Fruit fly (Drosophila melanogaster) whole organism, embryonic: Measurements from ENCODE around the gene anchor.

Experiments used
- Blimp-1 ChIP-seq: fragments of 200-800 bp; sonication (Bioruptor generic); optimal IDR thresholded peaks from 3 replicates; lab custom pipeline; 2018; ENCODE audit warnings: missing biosample characterization, missing genetic modification characterization, mild to moderate bottlenecking, moderate library complexity, missing genetic modification reagents
- CG10267 ChIP-seq: fragments of 200-800 bp; sonication (Bioruptor generic); optimal IDR thresholded peaks from 2 replicates; lab custom pipeline; 2018; ENCODE audit warnings: missing biosample characterization, mild to moderate bottlenecking, missing genetic modification characterization, moderate library complexity
- CG11247 ChIP-seq: fragments of 200-800 bp; sonication (Bioruptor generic); IDR thresholded peaks from 2 replicates; pipeline ENCODE4 v1.3.6; 2022; ENCODE audit warnings: missing biosample characterization, missing genetic modification characterization
- CG12299 ChIP-seq: fragments of 200-800 bp; sonication (Bioruptor generic); optimal IDR thresholded peaks from 2 replicates; lab custom pipeline; 2018; ENCODE audit warnings: missing biosample characterization, mild to moderate bottlenecking, missing genetic modification characterization
- CG13296 ChIP-seq: fragments of 200-800 bp; sonication (Bioruptor generic); optimal IDR thresholded peaks from 3 replicates; lab custom pipeline; 2018; ENCODE audit warnings: missing biosample characterization, mild to moderate bottlenecking, missing genetic modification characterization
- CG15696 ChIP-seq: fragments of 200-800 bp; sonication (Bioruptor generic); optimal IDR thresholded peaks from 2 replicates; lab custom pipeline; 2019; ENCODE audit warnings: missing biosample characterization, mild to moderate bottlenecking, missing genetic modification characterization, moderate library complexity
- CG1647 ChIP-seq: fragments of 200-800 bp; sonication (Bioruptor generic); optimal IDR thresholded peaks from 3 replicates; lab custom pipeline; 2016; ENCODE audit warnings: missing biosample characterization, missing genetic modification characterization
- CG17186 ChIP-seq: fragments of 200-800 bp; sonication (Bioruptor generic); optimal IDR thresholded peaks from 3 replicates; lab custom pipeline; 2017; ENCODE audit warnings: missing biosample characterization, missing genetic modification reagents, missing genetic modification characterization
- CG17359 ChIP-seq: fragments of 200-800 bp; sonication (Bioruptor generic); optimal IDR thresholded peaks from 3 replicates; lab custom pipeline; 2018; ENCODE audit warnings: missing biosample characterization, mild to moderate bottlenecking, missing genetic modification characterization, moderate library complexity
- CG18599 ChIP-seq: fragments of 200-800 bp; sonication (Bioruptor generic); optimal IDR thresholded peaks from 3 replicates; lab custom pipeline; 2017; ENCODE audit warnings: missing biosample characterization, missing genetic modification characterization, mild to moderate bottlenecking, moderate library complexity, missing genetic modification reagents
- CG2129 ChIP-seq: fragments of 200-800 bp; sonication (Bioruptor generic); IDR thresholded peaks from 2 replicates; pipeline ENCODE4 v1.3.6; 2022; ENCODE audit warnings: missing biosample characterization, missing genetic modification characterization; ENCODE audit not compliant: partially characterized antibody
- CG30431 ChIP-seq: fragments of 200-800 bp; sonication (Bioruptor generic); optimal IDR thresholded peaks from 2 replicates; lab custom pipeline; 2017; ENCODE audit warnings: missing biosample characterization, missing genetic modification characterization
- CG4617 ChIP-seq: fragments of 200-800 bp; sonication (Bioruptor generic); optimal IDR thresholded peaks from 3 replicates; lab custom pipeline; 2016; ENCODE audit warnings: missing biosample characterization, missing genetic modification characterization, borderline replicate concordance
- CG4854 ChIP-seq: fragments of 200-800 bp; sonication (Bioruptor generic); optimal IDR thresholded peaks from 2 replicates; lab custom pipeline; 2016; ENCODE audit warnings: missing biosample characterization, missing genetic modification characterization, inconsistent platforms
- CG5953 ChIP-seq: fragments of 200-800 bp; sonication (Bioruptor generic); IDR thresholded peaks from 2 replicates; pipeline ENCODE4 v1.3.6; 2022; ENCODE audit warnings: missing biosample characterization, missing genetic modification characterization
- CG7745 ChIP-seq: fragments of 200-800 bp; sonication (Bioruptor generic); optimal IDR thresholded peaks from 2 replicates; lab custom pipeline; 2018; ENCODE audit warnings: missing biosample characterization, mild to moderate bottlenecking, missing genetic modification characterization, moderate library complexity
- CG8388 ChIP-seq: fragments of 200-800 bp; sonication (Bioruptor generic); optimal IDR thresholded peaks from 2 replicates; lab custom pipeline; 2019; ENCODE audit warnings: missing biosample characterization, mild to moderate bottlenecking, missing genetic modification characterization, moderate library complexity
- ERR ChIP-seq: fragments of 200-800 bp; sonication (Bioruptor generic); optimal IDR thresholded peaks from 2 replicates; lab custom pipeline; 2016; ENCODE audit warnings: missing biosample characterization, missing genetic modification characterization
- Fer1 ChIP-seq: fragments of 200-800 bp; sonication (Bioruptor generic); optimal IDR thresholded peaks from 2 replicates; lab custom pipeline; 2017; ENCODE audit warnings: missing biosample characterization, mild to moderate bottlenecking, missing genetic modification characterization
- HmgZ ChIP-seq: fragments of 200-800 bp; sonication (Bioruptor generic); optimal IDR thresholded peaks from 2 replicates; lab custom pipeline; 2018; ENCODE audit warnings: missing biosample characterization, mild to moderate bottlenecking, missing genetic modification characterization
- Hr3 ChIP-seq: fragments of 200-800 bp; sonication (Bioruptor generic); optimal IDR thresholded peaks from 3 replicates; lab custom pipeline; 2016; ENCODE audit warnings: missing biosample characterization, missing genetic modification characterization
- Mad ChIP-seq: fragments of 200-800 bp; sonication (Bioruptor generic); optimal IDR thresholded peaks from 2 replicates; lab custom pipeline; 2016; ENCODE audit warnings: missing biosample characterization, missing genetic modification characterization
- Nf-YC ChIP-seq: fragments of 200-800 bp; optimal IDR thresholded peaks from 3 replicates; lab custom pipeline; 2019; ENCODE audit warnings: missing biosample characterization, mild to moderate bottlenecking, missing genetic modification characterization, moderate library complexity
- Pdp1 ChIP-seq, 2 experiments: fragments of 200-800 bp; sonication (Bioruptor generic); optimal IDR thresholded peaks; 3 replicates each; lab custom pipeline; 2016; ENCODE audit warnings: missing biosample characterization in 2 of 2, missing genetic modification characterization in 2 of 2, mild to moderate bottlenecking in 1 of 2, moderate library complexity in 1 of 2
- Usf ChIP-seq: fragments of 200-800 bp; sonication (Bioruptor generic); optimal IDR thresholded peaks from 2 replicates; lab custom pipeline; 2017; ENCODE audit warnings: missing genotype, missing biosample characterization, missing genetic modification characterization
- ap ChIP-seq: fragments of 200-800 bp; sonication (Bioruptor generic); IDR thresholded peaks from 2 replicates; pipeline ENCODE4 v1.3.6; 2022; ENCODE audit warnings: missing biosample characterization, missing genetic modification characterization
- ash1 ChIP-seq: fragments of 200-800 bp; sonication (Bioruptor generic); optimal IDR thresholded peaks from 2 replicates; lab custom pipeline; 2018; ENCODE audit warnings: missing biosample characterization, mild to moderate bottlenecking, missing genetic modification characterization
- cg ChIP-seq: fragments of 200-800 bp; sonication (Bioruptor generic); optimal IDR thresholded peaks from 3 replicates; lab custom pipeline; 2019; ENCODE audit warnings: missing biosample characterization, mild to moderate bottlenecking, missing genetic modification characterization, moderate library complexity
- chn ChIP-seq: fragments of 200-800 bp; sonication (Bioruptor generic); optimal IDR thresholded peaks from 2 replicates; lab custom pipeline; 2016; ENCODE audit warnings: missing biosample characterization, missing genetic modification characterization
- crc ChIP-seq: fragments of 200-800 bp; sonication (Bioruptor generic); optimal IDR thresholded peaks from 2 replicates; lab custom pipeline; 2016; ENCODE audit warnings: missing biosample characterization, missing genetic modification characterization
- dati ChIP-seq: fragments of 200-800 bp; sonication (Bioruptor generic); IDR thresholded peaks from 2 replicates; pipeline ENCODE4 v1.3.6; 2022; ENCODE audit warnings: missing biosample characterization, missing genetic modification characterization
- dmrt99B ChIP-seq: fragments of 200-800 bp; sonication (Bioruptor generic); optimal IDR thresholded peaks from 2 replicates; lab custom pipeline; 2018; ENCODE audit warnings: missing biosample characterization, mild to moderate bottlenecking, missing genetic modification characterization, moderate library complexity
- dysf ChIP-seq: fragments of 200-800 bp; sonication (Bioruptor generic); IDR thresholded peaks from 3 replicates; pipeline ENCODE4 v1.3.6; 2022; ENCODE audit warnings: missing biosample characterization, missing genetic modification characterization
- eve ChIP-seq, 2 experiments: fragments of >200 bp; optimal IDR thresholded peaks; 2 replicates each; lab custom pipeline; 2017; ENCODE audit warnings: missing biosample characterization in 2 of 2, missing genetic modification characterization in 2 of 2
- ewg ChIP-seq: fragments of 200-800 bp; sonication (Bioruptor generic); optimal IDR thresholded peaks from 3 replicates; lab custom pipeline; 2017; ENCODE audit warnings: mild to moderate bottlenecking, missing biosample characterization, missing genetic modification reagents, missing genetic modification characterization
- grau ChIP-seq: fragments of 200-800 bp; optimal IDR thresholded peaks from 3 replicates; lab custom pipeline; 2019; ENCODE audit warnings: missing biosample characterization, mild to moderate bottlenecking, missing genetic modification characterization, moderate library complexity
- gro ChIP-seq: fragments of 200-800 bp; sonication (Bioruptor generic); optimal IDR thresholded peaks from 2 replicates; lab custom pipeline; 2016; ENCODE audit warnings: missing biosample characterization, missing genetic modification characterization
- jing ChIP-seq: fragments of 200-800 bp; sonication (Bioruptor generic); optimal IDR thresholded peaks from 2 replicates; lab custom pipeline; 2018; ENCODE audit warnings: missing biosample characterization, mild to moderate bottlenecking, missing genetic modification characterization
- ken ChIP-seq: fragments of 200-800 bp; sonication (Bioruptor generic); IDR thresholded peaks from 3 replicates; pipeline ENCODE4 v1.3.6; 2022; ENCODE audit warnings: missing biosample characterization, missing genetic modification characterization
- knrl ChIP-seq: fragments of 200-800 bp; sonication (Bioruptor generic); IDR thresholded peaks from 3 replicates; pipeline ENCODE4 v1.3.6; 2022; ENCODE audit warnings: missing biosample characterization, missing genetic modification characterization; ENCODE audit not compliant: partially characterized antibody
- lola ChIP-seq, 3 experiments: fragments of >200 bp in 2 of 3; fragments of 200-800 bp in 1 of 3; sonication (Bioruptor generic) in 1 of 3; optimal IDR thresholded peaks; 2 replicates each; lab custom pipeline; 2017 to 2019; ENCODE audit warnings: missing biosample characterization in 3 of 3, missing genetic modification characterization in 3 of 3, mild to moderate bottlenecking in 1 of 3, moderate library complexity in 1 of 3
- nerfin-1 ChIP-seq: fragments of 200-800 bp; sonication (Bioruptor generic); optimal IDR thresholded peaks from 3 replicates; lab custom pipeline; 2019; ENCODE audit warnings: missing biosample characterization, mild to moderate bottlenecking, missing genetic modification characterization, moderate library complexity
- p53 ChIP-seq: fragments of 200-800 bp; sonication (Bioruptor generic); optimal IDR thresholded peaks from 2 replicates; lab custom pipeline; 2016; ENCODE audit warnings: missing biosample characterization, missing genetic modification characterization
- pita ChIP-seq: fragments of 200-800 bp; sonication (Bioruptor generic); optimal IDR thresholded peaks from 2 replicates; lab custom pipeline; 2017; ENCODE audit warnings: missing biosample characterization, mild to moderate bottlenecking, missing genetic modification characterization
- prd ChIP-seq, 3 experiments: fragments of >200 bp in 2 of 3; fragments of 200-800 bp in 1 of 3; sonication (Bioruptor generic) in 1 of 3; optimal IDR thresholded peaks in 2 of 3; IDR thresholded peaks in 1 of 3; 2 replicates in 2 of 3; 3 replicates in 1 of 3; pipeline versions ENCODE4 v1.3.6 to Lab custom; 2017 to 2022; ENCODE audit warnings: missing biosample characterization in 1 of 3, missing genetic modification characterization in 1 of 3
- psq ChIP-seq: fragments of 200-800 bp; sonication (Bioruptor generic); optimal IDR thresholded peaks from 2 replicates; lab custom pipeline; 2017; ENCODE audit warnings: missing biosample characterization, missing genetic modification characterization
- sima ChIP-seq: fragments of 200-800 bp; sonication (Bioruptor generic); optimal IDR thresholded peaks from 2 replicates; lab custom pipeline; 2016; ENCODE audit warnings: missing biosample characterization, missing genetic modification characterization

Gene anchor

DNA sequence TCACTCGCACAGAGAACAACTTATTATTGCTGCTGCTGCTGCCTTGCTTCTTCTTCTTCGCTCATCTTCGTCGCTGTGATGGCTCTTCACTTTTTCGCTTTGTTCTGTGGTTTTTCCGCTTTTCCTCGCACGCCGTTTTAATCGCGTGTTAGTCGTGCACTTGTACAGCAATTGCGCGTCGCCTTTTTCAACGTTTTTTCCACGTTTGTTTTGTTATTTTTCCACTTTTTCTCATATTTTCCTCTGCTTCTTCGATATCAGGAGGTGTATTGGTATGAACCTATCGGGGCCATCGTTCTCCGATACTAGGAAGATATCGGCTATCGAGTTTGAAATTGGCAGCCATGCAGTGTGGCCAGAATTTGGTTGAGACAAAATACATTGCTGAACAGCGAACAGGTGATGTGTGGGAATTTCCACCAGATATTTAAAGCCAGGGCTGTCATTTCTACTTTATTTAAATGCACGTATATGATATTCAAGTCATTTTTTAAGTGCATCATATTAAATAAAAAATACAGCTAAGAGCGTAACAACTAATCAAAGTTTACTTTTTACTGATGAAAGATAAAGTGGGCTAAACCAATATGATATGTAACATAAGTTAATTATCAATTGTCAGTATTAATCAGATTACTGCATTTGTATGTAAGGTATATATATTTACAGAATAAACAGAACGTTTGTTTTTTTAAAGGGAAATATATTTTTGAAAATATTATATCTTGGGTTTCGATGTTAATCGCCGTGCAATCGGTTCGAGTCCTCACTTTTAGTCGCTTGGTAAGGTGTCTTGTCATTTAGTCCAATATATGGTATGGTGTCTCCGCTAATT lies 47.5 kb downstream of the anchor start, which contains the start of gene Crtc (continued):
- no peak for TF ChIP-seq chn (GFP tag; lab: Kevin White, UChicago)
- TF ChIP-seq grau (tag; lab: Kevin White, UChicago), result peak; percentile 9
- TF ChIP-seq lola (GFP tag; optimal IDR thresholded peaks at IDR 0.05; lab: Kevin White, UChicago), result no peak
- TF ChIP-seq ERR (GFP tag; lab: Kevin White, UChicago), result no peak
- no peak for TF ChIP-seq CG15696 (tag; lab: Kevin White, UChicago)
- no peak for TF ChIP-seq dati
- no peak for TF ChIP-seq Pdp1 (GFP tag; optimal IDR thresholded peaks at IDR 0.05; lab: Kevin White, UChicago)
- TF ChIP-seq Hr3 (GFP tag; lab: Kevin White, UChicago), result no peak
- TF ChIP-seq ken (GFP tag; lab: Robert Waterston, UW), result no peak
- TF ChIP-seq CG4854, result no peak
- TF ChIP-seq jing (GFP tag; lab: Kevin White, UChicago), result no peak
- TF ChIP-seq Fer1 (GFP tag; lab: Kevin White, UChicago), result peak; percentile 8
- peak; percentile 0 for TF ChIP-seq Nf-YC
- TF ChIP-seq CG30431, result no peak
- no peak for TF ChIP-seq CG12299 (tag; lab: Kevin White, UChicago)
- no peak for TF ChIP-seq ash1 (GFP tag; lab: Kevin White, UChicago)
- no peak for TF ChIP-seq prd (optimal IDR thresholded peaks at IDR 0.05; lab: Kevin White, UChicago)
- TF ChIP-seq prd (GFP tag; IDR thresholded peaks at IDR 0.05; lab: Robert Waterston, UW), result 0 out of 3 replicates have a peak, but pooled peaks have one; percentile 30
- no peak for TF ChIP-seq psq (GFP tag; lab: Kevin White, UChicago)
- TF ChIP-seq sima (GFP tag; lab: Kevin White, UChicago), result no peak
- no peak for TF ChIP-seq CG7745
- TF ChIP-seq cg, result peak; percentile 53
- no peak for TF ChIP-seq Usf (GFP tag; lab: Kevin White, UChicago)
- peak; percentile 84 for TF ChIP-seq nerfin-1
- no peak for TF ChIP-seq CG13296 (GFP tag; lab: Kevin White, UChicago)
- TF ChIP-seq knrl, result peak; percentile 47; the same call in 2 of the 3 replicates
- peak; percentile 90 for TF ChIP-seq CG4617 (GFP tag; lab: Kevin White, UChicago)
- no peak for TF ChIP-seq dysf (GFP tag; lab: Robert Waterston, UW)
- no peak for TF ChIP-seq p53 (GFP tag; lab: Kevin White, UChicago)
- TF ChIP-seq ewg (GFP tag; lab: Kevin White, UChicago), result no peak
- peak; percentile 81 for TF ChIP-seq pita
- peak; percentile 13 for TF ChIP-seq CG18599 (GFP tag; lab: Kevin White, UChicago)
- no peak for TF ChIP-seq dmrt99B
- no peak for TF ChIP-seq gro
- no peak for TF ChIP-seq Blimp-1 (GFP tag; lab: Kevin White, UChicago)
- TF ChIP-seq CG8388 (GFP tag; lab: Kevin White, UChicago), result no peak
- no peak for TF ChIP-seq ap (GFP tag; lab: Robert Waterston, UW)
- peak; percentile 8 for TF ChIP-seq CG10267 (tag; lab: Kevin White, UChicago)
- peak; percentile 33 for TF ChIP-seq CG17186 (GFP tag; lab: Kevin White, UChicago)
- TF ChIP-seq Mad, result no peak
- peak; percentile 5 for TF ChIP-seq HmgZ (tag; lab: Kevin White, UChicago)
- no peak for TF ChIP-seq CG1647 (GFP tag; lab: Kevin White, UChicago)
- no peak for TF ChIP-seq CG5953
- TF ChIP-seq eve (GFP tag; optimal IDR thresholded peaks at IDR 0.05; lab: Kevin White, UChicago), result no peak
- TF ChIP-seq CG2129 (GFP tag; lab: Robert Waterston, UW), result peak; percentile 41
- no peak for TF ChIP-seq CG17359 (tag; lab: Kevin White, UChicago)
- TF ChIP-seq CG11247, result peak; percentile 39; the same call in 1 of the 2 replicates
- TF ChIP-seq crc (GFP tag; lab: Kevin White, UChicago), result no peak
